Fruit fly (Drosophila melanogaster) Kc167 (cell line): Measurements from ENCODE around the gene CG17211.

Source experiments
- Myc ChIP-seq: fragments of >200 bp; optimal IDR thresholded peaks from 2 replicates; lab custom pipeline; 2017; ENCODE audit warnings: missing external identifiers
- Sin3A ChIP-seq: fragments of >200 bp; optimal IDR thresholded peaks from 2 replicates; lab custom pipeline; 2018; ENCODE audit warnings: missing external identifiers
- h ChIP-seq: fragments of >200 bp; optimal IDR thresholded peaks from 3 replicates; lab custom pipeline; 2018; ENCODE audit warnings: missing external identifiers
- insv ChIP-seq: fragments of >200 bp; optimal IDR thresholded peaks from 3 replicates; lab custom pipeline; 2018; ENCODE audit warnings: missing external identifiers
- psq ChIP-seq: fragments of >200 bp; optimal IDR thresholded peaks from 2 replicates; lab custom pipeline; 2017; ENCODE audit warnings: missing external identifiers
- ttk ChIP-seq: sonication (Bioruptor generic); optimal IDR thresholded peaks from 2 replicates; lab custom pipeline; 2017; ENCODE audit warnings: missing external identifiers

CG17211 gene

DNA sequence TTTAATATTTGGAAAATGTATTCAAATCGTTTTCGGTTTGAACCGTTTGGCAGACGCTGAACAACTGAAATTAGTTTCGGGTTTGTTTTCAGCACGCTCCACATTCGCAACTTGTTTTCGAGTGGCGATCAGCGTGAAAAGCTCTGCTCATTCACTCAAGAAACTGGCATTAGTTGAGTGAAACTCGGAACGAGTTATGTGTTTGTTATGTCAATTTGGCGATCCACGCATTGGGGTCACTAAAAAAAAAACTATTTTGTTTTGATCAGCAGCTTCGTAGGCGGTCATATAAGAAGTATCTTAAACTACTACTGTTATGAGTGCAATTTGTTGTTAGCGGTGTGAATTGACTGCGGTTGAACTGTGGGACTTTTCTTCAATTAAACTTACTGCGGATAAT, 63.5 kb downstream of the CG17211 start, which contains the start of gene atilla:
Gene atilla (minus strand): TSS at position 266 of the 400 bp plus-strand sequence.
- TF ChIP-seq insv (no peak), Sin3A (lab: Kevin White, UChicago) (no peak), h (lab: Kevin White, UChicago) (no peak), psq (lab: Kevin White, UChicago) (no peak), ttk (no peak), Myc (lab: Kevin White, UChicago) (no peak)
